Fruit fly (Drosophila melanogaster) whole organism, embryonic: ENCODE results near the gene Suv3.
A peak's percentile ranks its signal among the peaks of the same experiment; 100 is the strongest.

Experiments
- CG18011 ChIP-seq: fragments of 200-800 bp; sonication (Bioruptor generic); optimal IDR thresholded peaks from 2 replicates; lab custom pipeline; 2017; ENCODE audit warnings: missing biosample characterization, missing genetic modification characterization, mild to moderate bottlenecking, moderate library complexity, missing genotype
- CG18764 ChIP-seq: fragments of 200-800 bp; sonication (Bioruptor generic); optimal IDR thresholded peaks from 3 replicates; lab custom pipeline; 2016; ENCODE audit warnings: missing biosample characterization, missing genetic modification characterization
- CG4328 ChIP-seq: fragments of 200-800 bp; sonication (Bioruptor generic); optimal IDR thresholded peaks from 3 replicates; lab custom pipeline; 2017; ENCODE audit warnings: missing biosample characterization, missing genetic modification reagents, missing genetic modification characterization
- Eip74EF ChIP-seq, 2 experiments: fragments of 200-800 bp in 1 of 2; fragments of >200 bp in 1 of 2; sonication (Bioruptor generic) in 1 of 2; optimal IDR thresholded peaks; 2 replicates each; lab custom pipeline; 2017 to 2019; ENCODE audit warnings: missing biosample characterization in 2 of 2, missing genetic modification characterization in 2 of 2, mild to moderate bottlenecking in 1 of 2, moderate library complexity in 1 of 2
- hb ChIP-seq: fragments of 200-800 bp; sonication (Bioruptor generic); IDR thresholded peaks from 3 replicates; pipeline ENCODE4 v1.3.6; 2022; ENCODE audit warnings: missing biosample characterization, missing genetic modification characterization; ENCODE audit not compliant: partially characterized antibody
- psq ChIP-seq: fragments of 200-800 bp; sonication (Bioruptor generic); optimal IDR thresholded peaks from 2 replicates; lab custom pipeline; 2017; ENCODE audit warnings: missing biosample characterization, missing genetic modification characterization
- scrt ChIP-seq: fragments of 200-800 bp; sonication (Bioruptor generic); optimal IDR thresholded peaks from 2 replicates; lab custom pipeline; 2018; ENCODE audit warnings: missing biosample characterization, mild to moderate bottlenecking, missing genetic modification characterization, moderate library complexity
- tgo ChIP-seq: fragments of 200-800 bp; sonication (Bioruptor generic); IDR thresholded peaks from 3 replicates; pipeline ENCODE4 v1.3.6; 2022; ENCODE audit warnings: missing biosample characterization, missing genetic modification characterization
- unpg ChIP-seq: fragments of 200-800 bp; sonication (Bioruptor generic); optimal IDR thresholded peaks from 3 replicates; lab custom pipeline; 2018; ENCODE audit warnings: missing biosample characterization, mild to moderate bottlenecking, missing genetic modification characterization, moderate library complexity

dm6 chr3R:4333964-4334363, 22.6 kb downstream of the Suv3 start, which contains the start of gene CG9776:
- TF ChIP-seq CG18764 (GFP tag; lab: Kevin White, UChicago) = peak; percentile 2
- TF ChIP-seq CG4328 (GFP tag; lab: Kevin White, UChicago) = no peak
- TF ChIP-seq hb (GFP tag; lab: Robert Waterston, UW) = peak; percentile 97
- peak; percentile 15 for TF ChIP-seq CG18011
- TF ChIP-seq psq (GFP tag; lab: Kevin White, UChicago) = peak; percentile 20
- peak; percentile 51; the same call in 2 of the 3 replicates for TF ChIP-seq tgo (GFP tag; lab: Robert Waterston, UW)
- peak in 1 of 2 experiments; percentile 48 for TF ChIP-seq Eip74EF (GFP tag; optimal IDR thresholded peaks at IDR 0.05; lab: Kevin White, UChicago)
- no peak for TF ChIP-seq scrt (GFP tag; lab: Kevin White, UChicago)
- TF ChIP-seq unpg (GFP tag; lab: Kevin White, UChicago) = no peak
